Worm (Caenorhabditis elegans) whole organism, L4/young adult: ENCODE measurements around the gene F16H6.8.

Experiments
- W03F9.2 ChIP-seq: fragments of 150-350 bp; optimal IDR thresholded peaks from 2 replicates; lab custom pipeline; 2014; ENCODE audit warnings: missing biosample characterization, missing genetic modification characterization
- dao-5 ChIP-seq: sonication (generic microtip); optimal IDR thresholded peaks from 2 replicates; lab custom pipeline; 2016; ENCODE audit warnings: missing genotype, missing genetic modification characterization, moderate library complexity, missing compliant biosample characterization
- him-1 ChIP-seq: sonication (generic microtip); optimal IDR thresholded peaks from 2 replicates; lab custom pipeline; 2016; ENCODE audit warnings: missing genotype, missing genetic modification reagents, missing genetic modification characterization, missing compliant biosample characterization

- TF ChIP-seq dao-5 (tag; lab: Kevin White, UChicago) (no peak), him-1 (tag; lab: Kevin White, UChicago) (no peak), W03F9.2 (no peak)
These were observed 36.2 kb upstream of the F16H6.8 start, which contains the start of gene R10E8.1 for ce11 chrV:18252239-18252638.
